Worm (Caenorhabditis elegans) whole organism, late embryonic: ENCODE data around the gene T04F3.4.

Experiments
- C08G9.2 ChIP-seq: sonication (generic microtip); optimal IDR thresholded peaks from 2 replicates; lab custom pipeline; 2016; ENCODE audit warnings: mild to moderate bottlenecking, missing genetic modification characterization, moderate library complexity, missing compliant biosample characterization
- C38D4.7 ChIP-seq: fragments of 200-800 bp; sonication (Bioruptor generic); optimal IDR thresholded peaks from 2 replicates; lab custom pipeline; 2018; ENCODE audit warnings: mild to moderate bottlenecking, missing genetic modification characterization, moderate library complexity, missing compliant biosample characterization
- T23F11.4 ChIP-seq: fragments of 200-800 bp; sonication (Bioruptor generic); optimal IDR thresholded peaks from 2 replicates; lab custom pipeline; 2018; ENCODE audit warnings: mild to moderate bottlenecking, missing genetic modification characterization, missing compliant biosample characterization
- Y22D7AL.16 ChIP-seq: sonication (generic microtip); optimal IDR thresholded peaks from 2 replicates; lab custom pipeline; 2016; ENCODE audit warnings: missing genetic modification characterization, missing compliant biosample characterization
- ahr-1 ChIP-seq: sonication (generic microtip); optimal IDR thresholded peaks from 2 replicates; lab custom pipeline; 2016; ENCODE audit warnings: missing genetic modification characterization, missing compliant biosample characterization
- ceh-14 ChIP-seq: sonication (generic microtip); optimal IDR thresholded peaks from 2 replicates; lab custom pipeline; 2016; ENCODE audit warnings: missing genotype, missing genetic modification characterization, missing compliant biosample characterization
- ceh-18 ChIP-seq: sonication (generic microtip); optimal IDR thresholded peaks from 2 replicates; lab custom pipeline; 2016; ENCODE audit warnings: missing genetic modification characterization, missing compliant biosample characterization
- ceh-19 ChIP-seq: fragments of 200-800 bp; sonication (Bioruptor generic); optimal IDR thresholded peaks from 2 replicates; lab custom pipeline; 2018; ENCODE audit warnings: mild to moderate bottlenecking, missing genetic modification characterization, missing compliant biosample characterization
- ceh-24 ChIP-seq: sonication (generic microtip); optimal IDR thresholded peaks from 2 replicates; lab custom pipeline; 2016; ENCODE audit warnings: mild to moderate bottlenecking, missing genetic modification characterization, missing compliant biosample characterization
- ceh-34 ChIP-seq: sonication (generic microtip); optimal IDR thresholded peaks from 2 replicates; lab custom pipeline; 2016; ENCODE audit warnings: mild to moderate bottlenecking, missing genetic modification characterization, missing compliant biosample characterization
- ceh-45 ChIP-seq: fragments of 200-800 bp; sonication (Bioruptor generic); IDR thresholded peaks from 2 replicates; pipeline ENCODE4 v1.3.6; 2022; ENCODE audit warnings: missing genetic modification reagents, missing genetic modification characterization, missing compliant biosample characterization
- ceh-9 ChIP-seq: sonication (generic microtip); optimal IDR thresholded peaks from 2 replicates; lab custom pipeline; 2016; ENCODE audit warnings: mild to moderate bottlenecking, missing genetic modification characterization, inconsistent platforms, missing compliant biosample characterization
- che-1 ChIP-seq: sonication (generic microtip); optimal IDR thresholded peaks from 2 replicates; lab custom pipeline; 2016; ENCODE audit warnings: mild to moderate bottlenecking, missing genetic modification characterization, missing compliant biosample characterization
- dmd-4 ChIP-seq: sonication (generic microtip); optimal IDR thresholded peaks from 2 replicates; lab custom pipeline; 2016; ENCODE audit warnings: borderline replicate concordance, missing genetic modification characterization, missing compliant biosample characterization
- elt-4 ChIP-seq: sonication (generic microtip); optimal IDR thresholded peaks from 2 replicates; lab custom pipeline; 2016; ENCODE audit warnings: missing genetic modification characterization, missing compliant biosample characterization
- ets-4 ChIP-seq: sonication (generic microtip); optimal IDR thresholded peaks from 2 replicates; lab custom pipeline; 2016; ENCODE audit warnings: missing genetic modification characterization, missing compliant biosample characterization
- fax-1 ChIP-seq: sonication (generic microtip); optimal IDR thresholded peaks from 2 replicates; lab custom pipeline; 2016; ENCODE audit warnings: missing genotype, missing genetic modification characterization, missing compliant biosample characterization
- fkh-10 ChIP-seq: fragments of 150-350 bp; optimal IDR thresholded peaks from 2 replicates; lab custom pipeline; 2014; ENCODE audit warnings: missing biosample characterization, missing genetic modification reagents, missing genetic modification characterization
- gmeb-2 ChIP-seq: sonication (generic microtip); optimal IDR thresholded peaks from 2 replicates; lab custom pipeline; 2016; ENCODE audit warnings: missing genetic modification characterization, inconsistent platforms, missing compliant biosample characterization
- hlh-30 ChIP-seq: sonication (generic microtip); optimal IDR thresholded peaks from 2 replicates; lab custom pipeline; 2017; ENCODE audit warnings: antibody characterized with exemption, missing genetic modification characterization, missing compliant biosample characterization; ENCODE audit not compliant: insufficient read depth
- hlh-8 ChIP-seq: sonication (generic microtip); optimal IDR thresholded peaks from 2 replicates; lab custom pipeline; 2016; ENCODE audit warnings: missing genotype, missing genetic modification characterization, missing compliant biosample characterization
- lim-6 ChIP-seq: sonication (generic microtip); optimal IDR thresholded peaks from 2 replicates; lab custom pipeline; 2016; ENCODE audit warnings: missing genetic modification characterization, missing compliant biosample characterization
- lin-11 ChIP-seq: fragments of 200-800 bp; sonication (Bioruptor generic); optimal IDR thresholded peaks from 2 replicates; lab custom pipeline; 2018; ENCODE audit warnings: mild to moderate bottlenecking, missing genetic modification characterization, missing compliant biosample characterization
- madf-2 ChIP-seq: sonication (generic microtip); optimal IDR thresholded peaks from 2 replicates; lab custom pipeline; 2017; ENCODE audit warnings: missing genetic modification characterization, missing compliant biosample characterization
- mec-3 ChIP-seq: sonication (generic microtip); optimal IDR thresholded peaks from 2 replicates; lab custom pipeline; 2016; ENCODE audit warnings: borderline replicate concordance, missing genetic modification characterization, missing compliant biosample characterization
- nhr-11 ChIP-seq: fragments of 150-350 bp; optimal IDR thresholded peaks from 2 replicates; lab custom pipeline; 2014; ENCODE audit warnings: missing biosample characterization, missing genetic modification characterization
- npax-4 ChIP-seq: sonication (generic microtip); optimal IDR thresholded peaks from 2 replicates; lab custom pipeline; 2016; ENCODE audit warnings: missing genetic modification characterization, missing compliant biosample characterization
- pag-3 ChIP-seq: sonication (generic microtip); optimal IDR thresholded peaks from 2 replicates; lab custom pipeline; 2016; ENCODE audit warnings: missing compliant biosample characterization, missing genetic modification characterization, borderline replicate concordance
- pat-9 ChIP-seq: fragments of 200-800 bp; sonication (Bioruptor generic); optimal IDR thresholded peaks from 2 replicates; lab custom pipeline; 2018; ENCODE audit warnings: mild to moderate bottlenecking, missing genetic modification characterization, moderate library complexity, missing compliant biosample characterization
- pax-1 ChIP-seq: fragments of 150-350 bp; optimal IDR thresholded peaks from 2 replicates; lab custom pipeline; 2014; ENCODE audit warnings: missing biosample characterization, missing genetic modification characterization
- pha-2 ChIP-seq: sonication (generic microtip); optimal IDR thresholded peaks from 2 replicates; lab custom pipeline; 2017; ENCODE audit warnings: mild to moderate bottlenecking, missing genetic modification characterization, missing compliant biosample characterization
- pha-4 ChIP-seq: fragments of 150-350 bp; optimal IDR thresholded peaks from 2 replicates; lab custom pipeline; 2018; ENCODE audit warnings: missing biosample characterization, missing genetic modification reagents, missing genetic modification characterization
- pqm-1 ChIP-seq: sonication (generic microtip); optimal IDR thresholded peaks from 2 replicates; lab custom pipeline; 2016; ENCODE audit warnings: missing genetic modification characterization, missing compliant biosample characterization
- pros-1 ChIP-seq: fragments of 150-350 bp; optimal IDR thresholded peaks from 2 replicates; lab custom pipeline; 2014; ENCODE audit warnings: missing biosample characterization, missing genetic modification reagents, missing genetic modification characterization
- rnt-1 ChIP-seq: sonication (generic microtip); optimal IDR thresholded peaks from 2 replicates; lab custom pipeline; 2016; ENCODE audit warnings: missing genetic modification characterization, missing compliant biosample characterization
- tbx-2 ChIP-seq: sonication (generic microtip); optimal IDR thresholded peaks from 2 replicates; lab custom pipeline; 2016; ENCODE audit warnings: missing genetic modification characterization, missing compliant biosample characterization
- tbx-7 ChIP-seq: sonication (generic microtip); optimal IDR thresholded peaks from 2 replicates; lab custom pipeline; 2016; ENCODE audit warnings: missing genotype, missing genetic modification characterization, missing compliant biosample characterization
- unc-3 ChIP-seq, 2 experiments: fragments of 200-800 bp in 1 of 2; sonication (Bioruptor generic) in 1 of 2; sonication (generic microtip) in 1 of 2; conservative IDR thresholded peaks in 1 of 2; optimal IDR thresholded peaks in 1 of 2; 2 replicates each; pipeline versions ENCODE4 v1.3.6 to Lab custom; 2016 to 2022; ENCODE audit warnings: missing compliant biosample characterization in 2 of 2, missing genetic modification characterization in 2 of 2, missing genetic modification reagents in 1 of 2
- unc-42 ChIP-seq: sonication (generic microtip); optimal IDR thresholded peaks from 2 replicates; lab custom pipeline; 2016; ENCODE audit warnings: missing genotype, missing genetic modification characterization, missing compliant biosample characterization
- unc-55 ChIP-seq: sonication (generic microtip); optimal IDR thresholded peaks from 2 replicates; lab custom pipeline; 2017; ENCODE audit warnings: missing biosample characterization, missing genetic modification reagents, missing genetic modification characterization
- zip-5 ChIP-seq: sonication (generic microtip); optimal IDR thresholded peaks from 2 replicates; lab custom pipeline; 2016; ENCODE audit warnings: missing genetic modification characterization, missing compliant biosample characterization

Gene T04F3.4

DNA sequence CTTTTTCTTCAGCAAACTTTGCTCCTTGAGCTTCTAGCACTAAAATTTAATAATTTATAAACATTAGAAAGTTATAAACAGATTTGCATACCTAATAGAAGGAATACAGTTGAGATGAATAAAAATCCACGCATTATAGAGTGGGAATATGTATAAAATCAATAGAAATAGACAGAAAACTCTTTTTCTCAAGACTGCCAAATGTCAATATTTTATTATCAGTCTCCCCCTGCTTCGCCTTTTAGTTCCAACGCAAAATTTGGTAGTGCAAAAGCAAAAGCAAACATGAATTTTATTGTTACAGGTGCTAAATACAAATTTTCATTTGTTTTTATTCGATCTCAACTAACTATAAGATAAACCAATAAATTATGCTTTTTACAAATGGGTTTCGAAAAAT is at the start of gene T04F3.4:
Gene T04F3.4 (minus strand): TSS at position 187 of the 400 bp plus-strand sequence.
- TF ChIP-seq tbx-2 (tag; lab: Kevin White, UChicago) (no peak), ceh-34 (tag; lab: Kevin White, UChicago) (no peak), elt-4 (no peak), T23F11.4 (GFP tag; lab: Kevin White, UChicago) (no peak), C38D4.7 (GFP tag; lab: Kevin White, UChicago) (no peak), unc-3 (GFP tag; conservative IDR thresholded peaks at IDR 0.05; lab: Robert Waterston, UW) (no peak), unc-3 (tag; optimal IDR thresholded peaks at IDR 0.05; lab: Kevin White, UChicago) (no peak), hlh-8 (tag; lab: Kevin White, UChicago) (no peak), fkh-10 (GFP tag; lab: Kevin White, UChicago) (no peak), lim-6 (tag; lab: Kevin White, UChicago) (no peak), unc-42 (tag; lab: Kevin White, UChicago) (no peak), pqm-1 (no peak), Y22D7AL.16 (tag; lab: Kevin White, UChicago) (no peak), pax-1 (no peak), pha-4 (tag; lab: Kevin White, UChicago) (no peak), tbx-7 (no peak), ceh-14 (tag; lab: Kevin White, UChicago) (no peak), ceh-24 (tag; lab: Kevin White, UChicago) (no peak), hlh-30 (no peak), ets-4 (no peak)

DNA sequence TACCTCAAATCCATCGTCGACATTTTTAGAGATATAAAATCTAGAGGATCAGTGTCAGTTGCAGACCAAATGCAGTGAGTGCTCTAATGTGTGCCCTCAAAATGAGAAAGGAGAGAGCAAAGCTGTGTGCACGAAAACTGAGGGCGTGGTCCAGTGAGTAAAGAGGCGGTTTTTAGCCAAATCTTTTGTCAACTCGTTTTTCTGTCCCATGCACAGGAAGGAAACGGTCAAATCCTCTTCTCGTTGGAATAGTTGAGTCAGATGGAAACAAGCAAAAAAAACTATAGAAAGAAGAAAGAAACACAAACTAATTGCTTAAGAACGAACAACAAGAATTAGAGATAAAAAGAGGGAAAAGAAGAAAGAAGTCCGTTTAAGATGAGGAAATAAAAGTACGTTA is 49.1 kb upstream of the T04F3.4 start, which contains the start of gene D2023.3:
Gene D2023.3 (minus strand): TSS at position 101 of the 400 bp plus-strand sequence.
- TF ChIP-seq ets-4 (no peak), elt-4 (no peak), ceh-14 (tag; lab: Kevin White, UChicago) (no peak), dmd-4 (tag; lab: Kevin White, UChicago) (no peak), pha-2 (no peak), unc-55 (no peak), fax-1 (tag; lab: Kevin White, UChicago) (no peak), ceh-45 (GFP tag; lab: Robert Waterston, UW) (no peak), hlh-30 (no peak), ceh-18 (tag; lab: Kevin White, UChicago) (no peak), tbx-2 (tag; lab: Kevin White, UChicago) (no peak), ceh-19 (no peak)

DNA sequence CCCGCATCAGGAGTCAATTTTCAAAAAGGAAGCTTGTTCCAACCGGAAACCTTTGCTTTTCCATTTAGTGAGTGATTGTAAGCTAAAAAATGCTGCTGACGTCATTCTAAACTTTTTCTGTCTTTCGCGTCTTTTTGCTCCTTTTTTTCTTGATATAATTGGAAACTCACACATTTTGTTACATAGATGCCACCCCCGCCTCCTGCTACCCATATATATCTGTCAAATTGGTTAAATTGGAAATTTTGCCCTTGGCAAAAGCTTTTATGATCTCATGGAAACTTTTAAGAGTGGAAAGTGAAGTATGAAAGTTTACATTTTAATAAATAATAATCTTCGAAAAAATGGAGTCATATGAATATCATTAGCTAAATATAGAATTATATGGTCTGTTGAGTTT is 47.1 kb upstream of the T04F3.4 start:
- TF ChIP-seq pat-9 (no peak), ceh-14 (tag; lab: Kevin White, UChicago) (no peak), hlh-8 (tag; lab: Kevin White, UChicago) (no peak), rnt-1 (tag; lab: Kevin White, UChicago) (no peak), madf-2 (tag; lab: Kevin White, UChicago) (no peak), ahr-1 (no peak), pag-3 (tag; lab: Kevin White, UChicago) (no peak), che-1 (tag; lab: Kevin White, UChicago) (no peak), ceh-9 (tag; lab: Kevin White, UChicago) (no peak), ceh-19 (no peak)

DNA sequence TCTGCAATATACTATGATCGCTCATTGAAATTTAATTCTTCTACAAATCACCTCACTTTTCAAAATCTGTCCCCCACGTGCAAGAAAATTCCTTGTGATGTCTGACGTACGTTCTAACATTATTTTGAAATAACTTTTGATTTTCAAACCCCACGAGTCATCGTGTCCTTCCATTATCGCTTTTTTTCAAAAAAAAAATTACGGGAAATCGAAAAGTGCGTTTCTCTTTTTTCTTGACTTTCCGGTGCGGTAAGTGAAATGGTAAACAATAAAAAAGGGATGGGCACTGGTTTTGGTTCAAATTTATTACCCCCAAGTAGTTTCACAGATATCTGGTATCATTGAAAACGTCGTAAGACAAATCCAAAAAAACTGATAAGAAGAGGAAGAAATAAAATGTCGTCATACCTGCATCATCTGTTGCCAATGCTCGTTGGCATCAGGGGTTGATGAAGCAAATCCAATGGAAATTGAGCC is 40.7 kb upstream of the T04F3.4 start:
- TF ChIP-seq Y22D7AL.16 (tag; lab: Kevin White, UChicago) (no peak), mec-3 (tag; lab: Kevin White, UChicago) (no peak), hlh-30 (no peak), ceh-14 (tag; lab: Kevin White, UChicago) (no peak), ceh-45 (GFP tag; lab: Robert Waterston, UW) (no peak), ceh-9 (tag; lab: Kevin White, UChicago) (no peak), zip-5 (tag; lab: Kevin White, UChicago) (no peak), pros-1 (tag; lab: Kevin White, UChicago) (no peak), npax-4 (tag; lab: Kevin White, UChicago) (no peak), ahr-1 (no peak), gmeb-2 (tag; lab: Kevin White, UChicago) (no peak), fkh-10 (GFP tag; lab: Kevin White, UChicago) (no peak), pha-4 (tag; lab: Kevin White, UChicago) (no peak), nhr-11 (tag; lab: Kevin White, UChicago) (no peak), C08G9.2 (no peak), ceh-24 (tag; lab: Kevin White, UChicago) (no peak), dmd-4 (tag; lab: Kevin White, UChicago) (no peak), elt-4 (no peak), lin-11 (no peak)
- TF ChIP-seq, all 69 proteins: peak for 0
